Fruit fly (Drosophila melanogaster) whole organism, embryonic: Measurements from ENCODE around the gene Nep6.
A peak's percentile ranks its signal among the peaks of the same experiment; 100 is the strongest.

ENCODE experiments used
- Abd-B ChIP-seq: fragments of 200-800 bp; sonication (Bioruptor generic); optimal IDR thresholded peaks from 2 replicates; lab custom pipeline; 2018; ENCODE audit warnings: missing biosample characterization, mild to moderate bottlenecking, missing genetic modification characterization, moderate library complexity
- CG10654 ChIP-seq: fragments of 200-800 bp; sonication (Bioruptor generic); optimal IDR thresholded peaks from 2 replicates; lab custom pipeline; 2016; ENCODE audit warnings: missing biosample characterization, missing genetic modification characterization
- CG11696 ChIP-seq: fragments of 200-800 bp; sonication (Bioruptor generic); IDR thresholded peaks from 2 replicates; pipeline ENCODE4 v1.3.6; 2022; ENCODE audit warnings: missing biosample characterization, missing genetic modification characterization
- CG11723 ChIP-seq: fragments of 200-800 bp; sonication (Bioruptor generic); optimal IDR thresholded peaks from 2 replicates; lab custom pipeline; 2017; ENCODE audit warnings: missing biosample characterization, mild to moderate bottlenecking, missing genetic modification characterization
- CG12942 ChIP-seq: fragments of 200-800 bp; sonication (Bioruptor generic); optimal IDR thresholded peaks from 3 replicates; lab custom pipeline; 2016; ENCODE audit warnings: missing biosample characterization, missing genetic modification characterization
- CG13123 ChIP-seq: fragments of 200-800 bp; sonication (Bioruptor generic); optimal IDR thresholded peaks from 2 replicates; lab custom pipeline; 2016; ENCODE audit warnings: missing biosample characterization, missing genetic modification characterization
- CG13775 ChIP-seq: fragments of 200-800 bp; sonication (Bioruptor generic); optimal IDR thresholded peaks from 3 replicates; lab custom pipeline; 2017; ENCODE audit warnings: missing biosample characterization, mild to moderate bottlenecking, missing genetic modification characterization
- CG14050 ChIP-seq: fragments of 200-800 bp; sonication (Bioruptor generic); IDR thresholded peaks from 3 replicates; pipeline ENCODE4 v1.3.6; 2022; ENCODE audit warnings: missing biosample characterization, missing genetic modification characterization
- CG16779 ChIP-seq: fragments of 200-800 bp; sonication (Bioruptor generic); IDR thresholded peaks from 2 replicates; pipeline ENCODE4 v1.3.6; 2022; ENCODE audit warnings: missing biosample characterization, missing genetic modification characterization
- CG16815 ChIP-seq: fragments of 200-800 bp; sonication (Bioruptor generic); optimal IDR thresholded peaks from 3 replicates; lab custom pipeline; 2017; ENCODE audit warnings: missing biosample characterization, mild to moderate bottlenecking, missing genetic modification characterization
- CG17359 ChIP-seq: fragments of 200-800 bp; sonication (Bioruptor generic); optimal IDR thresholded peaks from 3 replicates; lab custom pipeline; 2018; ENCODE audit warnings: missing biosample characterization, mild to moderate bottlenecking, missing genetic modification characterization, moderate library complexity
- CG17612 ChIP-seq: fragments of 200-800 bp; sonication (Bioruptor generic); IDR thresholded peaks from 2 replicates; pipeline ENCODE4 v1.3.6; 2022; ENCODE audit warnings: missing biosample characterization, missing genetic modification characterization
- CG2889 ChIP-seq: fragments of 200-800 bp; sonication (Bioruptor generic); IDR thresholded peaks from 3 replicates; pipeline ENCODE4 v1.3.6; 2022; ENCODE audit warnings: missing biosample characterization, missing genetic modification characterization
- CG4360 ChIP-seq: fragments of 200-800 bp; sonication (Bioruptor generic); IDR thresholded peaks from 2 replicates; pipeline ENCODE4 v1.3.6; 2022; ENCODE audit warnings: missing biosample characterization, missing genetic modification characterization
- CG5180 ChIP-seq: fragments of 200-800 bp; sonication (Bioruptor generic); optimal IDR thresholded peaks from 3 replicates; lab custom pipeline; 2017; ENCODE audit warnings: missing biosample characterization, missing genetic modification characterization, mild to moderate bottlenecking, moderate library complexity, missing genetic modification reagents
- CG6683 ChIP-seq: fragments of 200-800 bp; sonication (Bioruptor generic); optimal IDR thresholded peaks from 2 replicates; lab custom pipeline; 2017; ENCODE audit warnings: missing biosample characterization, mild to moderate bottlenecking, missing genetic modification characterization, missing genetic modification reagents
- CG7839 ChIP-seq: fragments of 200-800 bp; sonication (Bioruptor generic); optimal IDR thresholded peaks from 3 replicates; lab custom pipeline; 2018; ENCODE audit warnings: missing biosample characterization, mild to moderate bottlenecking, missing genetic modification characterization, moderate library complexity
- CG8290 ChIP-seq, 3 experiments: fragments of 200-800 bp; sonication (Bioruptor generic); optimal IDR thresholded peaks; 2 replicates each; lab custom pipeline; 2016 to 2019; ENCODE audit warnings: missing biosample characterization in 3 of 3, missing genetic modification characterization in 3 of 3, mild to moderate bottlenecking in 2 of 3, moderate library complexity in 1 of 3
- CG8765 ChIP-seq: fragments of 200-800 bp; sonication (Bioruptor generic); IDR thresholded peaks from 2 replicates; pipeline ENCODE4 v1.3.6; 2022; ENCODE audit warnings: missing biosample characterization, missing genetic modification characterization
- CoRest ChIP-seq: fragments of 200-800 bp; sonication (Bioruptor generic); optimal IDR thresholded peaks from 3 replicates; lab custom pipeline; 2018; ENCODE audit warnings: missing biosample characterization, mild to moderate bottlenecking, missing genetic modification characterization, moderate library complexity
- Ets65A ChIP-seq: fragments of 200-800 bp; sonication (Bioruptor generic); peaks from one replicate; lab custom pipeline; 2016; ENCODE audit warnings: missing biosample characterization, missing genetic modification characterization
- Fer1 ChIP-seq: fragments of 200-800 bp; sonication (Bioruptor generic); optimal IDR thresholded peaks from 2 replicates; lab custom pipeline; 2017; ENCODE audit warnings: missing biosample characterization, mild to moderate bottlenecking, missing genetic modification characterization
- Gug ChIP-seq: fragments of 200-800 bp; sonication (Bioruptor generic); IDR thresholded peaks from 4 replicates; pipeline ENCODE4 v1.3.6; 2022; ENCODE audit warnings: missing biosample characterization, missing genetic modification characterization
- Hsf ChIP-seq: fragments of 200-800 bp; sonication (Bioruptor generic); optimal IDR thresholded peaks from 3 replicates; lab custom pipeline; 2016; ENCODE audit warnings: missing biosample characterization, missing genetic modification characterization
- Med ChIP-seq: fragments of 200-800 bp; sonication (Bioruptor generic); peaks from one replicate; lab custom pipeline; 2016; ENCODE audit warnings: missing biosample characterization, missing genetic modification characterization, mild to moderate bottlenecking, inconsistent platforms, moderate library complexity
- Nf-YA ChIP-seq: fragments of 200-800 bp; sonication (Bioruptor generic); IDR thresholded peaks from 2 replicates; pipeline ENCODE4 v1.3.6; 2022; ENCODE audit warnings: missing biosample characterization, missing genetic modification characterization
- Opbp ChIP-seq: fragments of 200-800 bp; sonication (Bioruptor generic); IDR thresholded peaks from 3 replicates; pipeline ENCODE4 v1.3.6; 2022; ENCODE audit warnings: missing biosample characterization, missing genetic modification characterization; ENCODE audit not compliant: partially characterized antibody
- Rfx ChIP-seq: fragments of 200-800 bp; sonication (Bioruptor generic); IDR thresholded peaks from 2 replicates; pipeline ENCODE4 v1.3.6; 2022; ENCODE audit warnings: missing biosample characterization, missing genetic modification characterization
- Six4 ChIP-seq: fragments of 200-800 bp; sonication (Bioruptor generic); optimal IDR thresholded peaks from 2 replicates; lab custom pipeline; 2016; ENCODE audit warnings: missing biosample characterization, missing genetic modification characterization
- bsh ChIP-seq, 2 experiments: fragments of 200-800 bp; sonication (Bioruptor generic); optimal IDR thresholded peaks; 2 replicates each; lab custom pipeline; 2017 to 2018; ENCODE audit warnings: mild to moderate bottlenecking in 2 of 2, missing biosample characterization in 2 of 2, missing genetic modification characterization in 2 of 2, moderate library complexity in 1 of 2
- corto ChIP-seq: fragments of 200-800 bp; sonication (Bioruptor generic); optimal IDR thresholded peaks from 2 replicates; lab custom pipeline; 2016; ENCODE audit warnings: missing biosample characterization, mild to moderate bottlenecking, missing genetic modification characterization, moderate library complexity
- cwo ChIP-seq: fragments of 200-800 bp; sonication (Bioruptor generic); optimal IDR thresholded peaks from 3 replicates; lab custom pipeline; 2017; ENCODE audit warnings: missing biosample characterization, missing genetic modification characterization, mild to moderate bottlenecking, moderate library complexity, missing genetic modification reagents
- dati ChIP-seq: fragments of 200-800 bp; sonication (Bioruptor generic); IDR thresholded peaks from 2 replicates; pipeline ENCODE4 v1.3.6; 2022; ENCODE audit warnings: missing biosample characterization, missing genetic modification characterization
- fd96Cb ChIP-seq: fragments of 200-800 bp; sonication (Bioruptor generic); optimal IDR thresholded peaks from 2 replicates; lab custom pipeline; 2018; ENCODE audit warnings: missing biosample characterization, mild to moderate bottlenecking, missing genetic modification characterization, moderate library complexity
- ftz-f1 ChIP-seq: fragments of 200-800 bp; sonication (Bioruptor generic); optimal IDR thresholded peaks from 2 replicates; lab custom pipeline; 2016; ENCODE audit warnings: missing biosample characterization, missing genetic modification characterization
- fu2 ChIP-seq: fragments of 200-800 bp; sonication (Bioruptor generic); optimal IDR thresholded peaks from 2 replicates; lab custom pipeline; 2016; ENCODE audit warnings: missing biosample characterization, missing genetic modification characterization
- hkb ChIP-seq, 2 experiments: fragments of 200-800 bp in 1 of 2; fragments of >200 bp in 1 of 2; sonication (Bioruptor generic) in 1 of 2; IDR thresholded peaks in 1 of 2; optimal IDR thresholded peaks in 1 of 2; 2 replicates each; pipeline versions ENCODE4 v1.3.6 to Lab custom; 2017 to 2022; ENCODE audit warnings: missing biosample characterization in 1 of 2, missing genetic modification characterization in 1 of 2
- luna ChIP-seq: fragments of 200-800 bp; sonication (Bioruptor generic); optimal IDR thresholded peaks from 2 replicates; lab custom pipeline; 2016; ENCODE audit warnings: missing biosample characterization, missing genetic modification characterization
- nmo ChIP-seq: fragments of 200-800 bp; sonication (Bioruptor generic); optimal IDR thresholded peaks from 2 replicates; lab custom pipeline; 2018; ENCODE audit warnings: missing biosample characterization, mild to moderate bottlenecking, missing genetic modification characterization, moderate library complexity
- oc ChIP-seq: fragments of 200-800 bp; sonication (Bioruptor generic); optimal IDR thresholded peaks from 2 replicates; lab custom pipeline; 2018; ENCODE audit warnings: missing biosample characterization, mild to moderate bottlenecking, missing genetic modification characterization, moderate library complexity
- org-1 ChIP-seq: fragments of 200-800 bp; sonication (Bioruptor generic); optimal IDR thresholded peaks from 2 replicates; lab custom pipeline; 2017; ENCODE audit warnings: missing biosample characterization, missing genetic modification characterization
- pho ChIP-seq: fragments of 200-800 bp; sonication (Bioruptor generic); optimal IDR thresholded peaks from 2 replicates; lab custom pipeline; 2016; ENCODE audit warnings: missing biosample characterization, missing genetic modification characterization
- pzg ChIP-seq: fragments of 200-800 bp; sonication (Bioruptor generic); optimal IDR thresholded peaks from 3 replicates; lab custom pipeline; 2018; ENCODE audit warnings: missing biosample characterization, mild to moderate bottlenecking, missing genetic modification characterization, moderate library complexity
- sc ChIP-seq, 3 experiments: fragments of >200 bp in 2 of 3; fragments of 200-800 bp in 1 of 3; sonication (Bioruptor generic) in 1 of 3; optimal IDR thresholded peaks; 2 replicates in 2 of 3; 3 replicates in 1 of 3; lab custom pipeline; 2017; ENCODE audit warnings: mild to moderate bottlenecking in 1 of 3, missing biosample characterization in 1 of 3, missing genetic modification characterization in 1 of 3, missing genetic modification reagents in 1 of 3
- sd ChIP-seq: fragments of 200-800 bp; sonication (Bioruptor generic); optimal IDR thresholded peaks from 3 replicates; lab custom pipeline; 2018; ENCODE audit warnings: missing biosample characterization, mild to moderate bottlenecking, missing genetic modification characterization, moderate library complexity
- sim ChIP-seq: fragments of 200-800 bp; sonication (Bioruptor generic); IDR thresholded peaks from 2 replicates; pipeline ENCODE4 v1.3.6; 2022; ENCODE audit warnings: missing biosample characterization, missing genetic modification characterization
- tin ChIP-seq: fragments of 200-800 bp; sonication (Bioruptor generic); optimal IDR thresholded peaks from 3 replicates; lab custom pipeline; 2016; ENCODE audit warnings: missing biosample characterization, missing genetic modification characterization
- tx ChIP-seq: fragments of 200-800 bp; sonication (Bioruptor generic); optimal IDR thresholded peaks from 2 replicates; lab custom pipeline; 2016; ENCODE audit warnings: missing biosample characterization, missing genetic modification characterization

The Nep6 gene

dm6 chrX:12755017-12755563, 46.4 kb upstream of the Nep6 start (continued):
- TF ChIP-seq tin (GFP tag; lab: Kevin White, UChicago) (peak; percentile 20), Nf-YA (GFP tag; lab: Robert Waterston, UW) (peak; percentile 51), luna (GFP tag; lab: Kevin White, UChicago) (no peak), CG16779 (GFP tag; lab: Robert Waterston, UW) (peak; percentile 49; the same call in 1 of the 2 replicates), Gug (GFP tag; lab: Robert Waterston, UW) (peak; percentile 68; the same call in 3 of the 4 replicates), CoRest (tag; lab: Kevin White, UChicago) (peak; percentile 79), Med (GFP tag; lab: Kevin White, UChicago) (peak; percentile 96), org-1 (peak; percentile 63), CG17359 (tag; lab: Kevin White, UChicago) (peak; percentile 71), CG11696 (GFP tag; lab: Robert Waterston, UW) (peak; percentile 55), corto (GFP tag; lab: Kevin White, UChicago) (peak; percentile 42), Fer1 (GFP tag; lab: Kevin White, UChicago) (peak; percentile 81), CG13123 (GFP tag; lab: Kevin White, UChicago) (peak; percentile 22), sd (tag; lab: Kevin White, UChicago) (no peak), bsh (GFP tag; optimal IDR thresholded peaks at IDR 0.05; lab: Kevin White, UChicago) (peak; percentile 35 to 65), fd96Cb (tag; lab: Kevin White, UChicago) (peak; percentile 53), Ets65A (GFP tag; lab: Kevin White, UChicago) (peak; percentile 95), CG8290 (GFP tag; optimal IDR thresholded peaks at IDR 0.05; lab: Kevin White, UChicago) (no peak), CG8290 (tag; optimal IDR thresholded peaks at IDR 0.05; lab: Kevin White, UChicago) (peak in 1 of 2 experiments; percentile 85), Rfx (GFP tag; lab: Robert Waterston, UW) (peak; percentile 93), Opbp (GFP tag; lab: Robert Waterston, UW) (no peak), CG12942 (GFP tag; lab: Kevin White, UChicago) (peak; percentile 41), CG5180 (GFP tag; lab: Kevin White, UChicago) (peak; percentile 17), CG8765 (GFP tag; lab: Robert Waterston, UW) (peak; percentile 53; the same call in 1 of the 2 replicates), sim (0 out of 2 replicates have a peak, but pooled peaks have one; percentile 34), CG2889 (GFP tag; lab: Robert Waterston, UW) (peak; percentile 69; the same call in 1 of the 3 replicates), CG14050 (GFP tag; lab: Robert Waterston, UW) (peak; percentile 74), ftz-f1 (GFP tag; lab: Kevin White, UChicago) (no peak), pzg (GFP tag; lab: Kevin White, UChicago) (no peak), Six4 (GFP tag; lab: Kevin White, UChicago) (no peak), CG4360 (GFP tag; lab: Robert Waterston, UW) (no peak), tx (GFP tag; lab: Kevin White, UChicago) (peak; percentile 42), nmo (GFP tag; lab: Kevin White, UChicago) (peak; percentile 62), CG16815 (GFP tag; lab: Kevin White, UChicago) (peak; percentile 52), CG17612 (GFP tag; lab: Robert Waterston, UW) (peak; percentile 67), cwo (GFP tag; lab: Kevin White, UChicago) (peak; percentile 86), pho (GFP tag; lab: Kevin White, UChicago) (peak; percentile 81), Hsf (GFP tag; lab: Kevin White, UChicago) (peak; percentile 66), CG13775 (GFP tag; lab: Kevin White, UChicago) (peak; percentile 68), dati (no peak), sc (optimal IDR thresholded peaks at IDR 0.05; lab: Kevin White, UChicago) (no peak), sc (GFP tag; optimal IDR thresholded peaks at IDR 0.05; lab: Kevin White, UChicago) (peak; percentile 11), CG6683 (peak; percentile 47), CG11723 (GFP tag; lab: Kevin White, UChicago) (peak; percentile 39), oc (tag; lab: Kevin White, UChicago) (no peak), hkb (optimal IDR thresholded peaks at IDR 0.05; lab: Kevin White, UChicago) (no peak), hkb (GFP tag; IDR thresholded peaks at IDR 0.05; lab: Robert Waterston, UW) (peak; percentile 79), fu2 (peak; percentile 36), CG7839 (tag; lab: Kevin White, UChicago) (peak; percentile 79), Abd-B (peak; percentile 61), CG10654 (GFP tag; lab: Kevin White, UChicago) (peak; percentile 8)
